Worm (Caenorhabditis elegans) whole organism, young adult: ENCODE results near the gene C25F9.9.
A peak's percentile ranks its signal among the peaks of the same experiment; 100 is the strongest.

ENCODE experiments used
- B0019.2 ChIP-seq: fragments of 200-800 bp; sonication (Bioruptor generic); conservative IDR thresholded peaks from 2 replicates; pipeline ENCODE4 v1.3.6; 2022; ENCODE audit warnings: missing genetic modification reagents, missing genetic modification characterization, missing compliant biosample characterization
- C06A6.2 ChIP-seq: fragments of 200-800 bp; sonication (Bioruptor generic); conservative IDR thresholded peaks from 2 replicates; pipeline ENCODE4 v1.3.6; 2022; ENCODE audit warnings: missing genetic modification characterization, missing compliant biosample characterization
- D2030.7 ChIP-seq: fragments of 200-800 bp; sonication (Bioruptor generic); IDR thresholded peaks from 2 replicates; pipeline ENCODE4 v1.3.6; 2022; ENCODE audit warnings: missing genetic modification reagents, missing genetic modification characterization, missing compliant biosample characterization
- F52B5.7 ChIP-seq: sonication (generic microtip); optimal IDR thresholded peaks from 2 replicates; lab custom pipeline; 2016; ENCODE audit warnings: mild to moderate bottlenecking, missing genetic modification characterization, missing compliant biosample characterization
- Y56A3A.18 ChIP-seq: fragments of 200-800 bp; sonication (Bioruptor generic); IDR thresholded peaks from 2 replicates; pipeline ENCODE4 v1.3.6; 2022; ENCODE audit warnings: missing genetic modification reagents, missing genetic modification characterization, missing compliant biosample characterization
- ZK185.1 ChIP-seq: sonication (generic microtip); optimal IDR thresholded peaks from 2 replicates; lab custom pipeline; 2016; ENCODE audit warnings: mild to moderate bottlenecking, missing genetic modification characterization, missing compliant biosample characterization; ENCODE audit not compliant: poor library complexity, severe bottlenecking
- akir-1 ChIP-seq: fragments of 200-800 bp; sonication (Bioruptor generic); optimal IDR thresholded peaks from 2 replicates; lab custom pipeline; 2018; ENCODE audit warnings: mild to moderate bottlenecking, missing genetic modification characterization, moderate library complexity, missing compliant biosample characterization
- aptf-3 ChIP-seq: fragments of 200-800 bp; sonication (Bioruptor generic); IDR thresholded peaks from 2 replicates; pipeline ENCODE4 v1.3.6; 2022; ENCODE audit warnings: missing genetic modification characterization, missing compliant biosample characterization
- atf-7 ChIP-seq: sonication (generic microtip); optimal IDR thresholded peaks from 2 replicates; lab custom pipeline; 2017; ENCODE audit warnings: mild to moderate bottlenecking, missing genetic modification characterization, missing compliant biosample characterization
- cebp-1 ChIP-seq, 2 experiments: fragments of 200-800 bp in 1 of 2; sonication (Bioruptor generic) in 1 of 2; sonication (generic microtip) in 1 of 2; IDR thresholded peaks in 1 of 2; optimal IDR thresholded peaks in 1 of 2; 2 replicates each; pipeline versions ENCODE4 v1.3.6 to Lab custom; 2017 to 2022; ENCODE audit warnings: missing compliant biosample characterization in 2 of 2, missing genetic modification characterization in 2 of 2, mild to moderate bottlenecking in 1 of 2, missing genetic modification reagents in 1 of 2, moderate library complexity in 1 of 2
- cebp-2 ChIP-seq: fragments of 200-800 bp; sonication (Bioruptor generic); IDR thresholded peaks from 2 replicates; pipeline ENCODE4 v1.3.6; 2022; ENCODE audit warnings: missing genetic modification characterization, missing compliant biosample characterization
- ceh-58 ChIP-seq: fragments of 200-800 bp; sonication (Bioruptor generic); IDR thresholded peaks from 2 replicates; pipeline ENCODE4 v1.3.6; 2022; ENCODE audit warnings: missing genetic modification characterization, missing compliant biosample characterization
- dox-1 ChIP-seq: fragments of 200-800 bp; sonication (Bioruptor generic); IDR thresholded peaks from 2 replicates; pipeline ENCODE4 v1.3.6; 2022; ENCODE audit warnings: missing genetic modification reagents, missing genetic modification characterization, missing compliant biosample characterization
- dpl-1 ChIP-seq: fragments of 150-350 bp; optimal IDR thresholded peaks from 2 replicates; lab custom pipeline; 2014; ENCODE audit warnings: missing biosample characterization, missing genetic modification reagents, missing genetic modification characterization
- fkh-3 ChIP-seq: sonication (generic microtip); optimal IDR thresholded peaks from 2 replicates; lab custom pipeline; 2016; ENCODE audit warnings: mild to moderate bottlenecking, missing genetic modification characterization, missing compliant biosample characterization
- him-1 ChIP-seq: sonication (generic microtip); optimal IDR thresholded peaks from 2 replicates; lab custom pipeline; 2016; ENCODE audit warnings: missing genotype, missing genetic modification reagents, missing genetic modification characterization, missing compliant biosample characterization
- lin-26 ChIP-seq: fragments of 200-800 bp; sonication (Bioruptor generic); IDR thresholded peaks from 2 replicates; pipeline ENCODE4 v1.3.6; 2022; ENCODE audit warnings: missing genetic modification reagents, missing genetic modification characterization, missing compliant biosample characterization
- lin-54 ChIP-seq: fragments of 200-800 bp; sonication (Bioruptor generic); optimal IDR thresholded peaks from 2 replicates; lab custom pipeline; 2018; ENCODE audit warnings: mild to moderate bottlenecking, missing genetic modification characterization, missing compliant biosample characterization
- madf-8 ChIP-seq: fragments of 200-800 bp; sonication (Bioruptor generic); conservative IDR thresholded peaks from 2 replicates; pipeline ENCODE4 v1.3.6; 2022; ENCODE audit warnings: missing genetic modification reagents, missing genetic modification characterization, missing compliant biosample characterization
- mel-28 ChIP-seq: sonication (generic microtip); optimal IDR thresholded peaks from 2 replicates; lab custom pipeline; 2016; ENCODE audit warnings: borderline replicate concordance, mild to moderate bottlenecking, missing genetic modification characterization, missing compliant biosample characterization
- nhr-80 ChIP-seq: sonication (generic microtip); optimal IDR thresholded peaks from 2 replicates; lab custom pipeline; 2016; ENCODE audit warnings: missing genetic modification characterization, missing compliant biosample characterization
- nhr-90 ChIP-seq: sonication (generic microtip); optimal IDR thresholded peaks from 2 replicates; lab custom pipeline; 2016; ENCODE audit warnings: missing genotype, mild to moderate bottlenecking, missing genetic modification characterization, missing compliant biosample characterization
- snpc-1.1 ChIP-seq: sonication (generic microtip); optimal IDR thresholded peaks from 2 replicates; lab custom pipeline; 2017; ENCODE audit warnings: missing genetic modification characterization, mild to moderate bottlenecking, missing compliant biosample characterization, antibody characterized with exemption, moderate library complexity, missing genotype, missing genetic modification reagents; ENCODE audit not compliant: insufficient read depth
- sptf-2 ChIP-seq: fragments of 200-800 bp; sonication (Bioruptor generic); optimal IDR thresholded peaks from 2 replicates; lab custom pipeline; 2018; ENCODE audit warnings: mild to moderate bottlenecking, missing genetic modification characterization, missing compliant biosample characterization
- tbx-9 ChIP-seq: sonication (generic microtip); optimal IDR thresholded peaks from 2 replicates; lab custom pipeline; 2016; ENCODE audit warnings: borderline replicate concordance, missing genetic modification characterization, inconsistent platforms, missing compliant biosample characterization
- unc-130 ChIP-seq: sonication (generic microtip); optimal IDR thresholded peaks from 2 replicates; lab custom pipeline; 2016; ENCODE audit warnings: missing genetic modification reagents, missing genetic modification characterization, missing compliant biosample characterization
- unc-62 ChIP-seq: fragments of 150-350 bp; optimal IDR thresholded peaks from 2 replicates; lab custom pipeline; 2014; ENCODE audit warnings: missing biosample characterization, missing genetic modification reagents, missing genetic modification characterization
- xnd-1 ChIP-seq: sonication (generic microtip); optimal IDR thresholded peaks from 2 replicates; lab custom pipeline; 2016; ENCODE audit warnings: missing genotype, missing genetic modification reagents, missing genetic modification characterization, missing compliant biosample characterization
- zim-3 ChIP-seq: sonication (generic microtip); optimal IDR thresholded peaks from 2 replicates; lab custom pipeline; 2017; ENCODE audit warnings: mild to moderate bottlenecking, missing genetic modification characterization, moderate library complexity, missing compliant biosample characterization
- ztf-26 ChIP-seq: sonication (generic microtip); optimal IDR thresholded peaks from 2 replicates; lab custom pipeline; 2017; ENCODE audit warnings: missing genetic modification characterization, missing compliant biosample characterization
- ztf-3 ChIP-seq: fragments of 200-800 bp; sonication (Bioruptor generic); optimal IDR thresholded peaks from 2 replicates; lab custom pipeline; 2018; ENCODE audit warnings: mild to moderate bottlenecking, missing genetic modification characterization, missing compliant biosample characterization

The C25F9.9 gene

ce11 chrV:19405276-19405815 lies 11.1 kb upstream of the C25F9.9 start, which contains the start of the genes C25F9.6 and C25F9.10:
Gene C25F9.6 (minus strand): TSS chrV:19405326.
Gene C25F9.10 (plus strand): TSS chrV:19405729.
- TF ChIP-seq aptf-3 (GFP tag; lab: Robert Waterston, UW), result no peak
- peak; percentile 84 for TF ChIP-seq nhr-80
- TF ChIP-seq madf-8 (GFP tag; lab: Robert Waterston, UW), result no peak
- TF ChIP-seq ztf-26 (tag; lab: Kevin White, UChicago), result no peak
- TF ChIP-seq cebp-2 (GFP tag; lab: Robert Waterston, UW), result no peak
- no peak for TF ChIP-seq lin-54 (GFP tag; lab: Kevin White, UChicago)
- peak; percentile 39; the same call in 1 of the 2 replicates for TF ChIP-seq dox-1 (GFP tag; lab: Robert Waterston, UW)
- no peak for TF ChIP-seq sptf-2 (GFP tag; lab: Kevin White, UChicago)

- TF ChIP-seq nhr-80 (peak; percentile 70), akir-1 (GFP tag; lab: Kevin White, UChicago) (no peak), cebp-1 (GFP tag; IDR thresholded peaks at IDR 0.05; lab: Robert Waterston, UW) (peak; percentile 69; the same call in 1 of the 2 replicates), cebp-1 (tag; optimal IDR thresholded peaks at IDR 0.05; lab: Kevin White, UChicago) (peak; percentile 70)
Observed at ce11 chrV:19410663-19411062, 5.7 kb upstream of the C25F9.9 start, which contains the start of gene C25F9.5. Gene C25F9.5 (minus strand): TSS chrV:19410857.

DNA sequence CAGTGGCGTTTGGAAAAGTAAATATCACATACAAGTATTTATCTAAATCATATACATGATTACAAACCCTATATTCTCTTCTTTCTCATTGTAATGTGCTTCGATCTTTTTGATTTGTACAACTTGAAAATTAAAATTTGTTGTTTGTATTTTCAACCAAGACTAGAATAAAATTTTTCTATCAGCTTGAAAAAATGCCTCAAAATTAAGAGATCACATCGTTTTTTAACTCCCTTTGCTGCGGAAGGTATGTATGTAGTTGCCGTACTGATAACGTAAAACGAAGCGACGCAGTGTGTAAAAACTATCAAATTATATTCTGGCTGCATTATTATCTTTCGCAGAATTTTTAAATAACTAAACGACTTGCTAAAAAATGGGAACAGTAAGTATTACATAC lies 1.4 kb downstream of the C25F9.9 start, which contains the start of gene C25F9.15:
TSS of gene C25F9.15 (plus strand) at position 301 of the 400 bp plus-strand sequence.
- TF ChIP-seq nhr-80, result peak; percentile 3
- TF ChIP-seq Y56A3A.18 (GFP tag; lab: Robert Waterston, UW), result no peak
- TF ChIP-seq, all 124 proteins: peak for 1

DNA sequence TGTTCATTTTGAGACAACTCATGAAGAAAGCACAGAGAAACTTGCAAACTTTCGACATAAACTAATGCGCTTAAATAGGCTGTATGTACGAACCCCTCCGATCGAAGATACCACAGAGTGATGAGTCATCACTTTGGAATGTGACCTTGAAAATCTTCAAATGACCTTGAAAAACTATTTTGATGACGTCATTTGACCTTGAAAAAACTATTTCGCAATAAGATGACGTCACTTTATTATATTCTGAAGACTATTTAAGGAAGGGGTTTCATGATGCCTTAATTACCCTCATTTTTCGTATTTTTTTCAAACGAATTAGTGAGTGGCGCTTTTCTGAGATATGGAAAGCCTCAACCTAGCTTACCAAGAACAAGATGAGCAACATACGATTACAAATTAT lies 4.7 kb downstream of the C25F9.9 start, which contains the start of gene C25F9.2:
TSS of gene C25F9.2 (plus strand) at position 341 of the 400 bp plus-strand sequence.
- TF ChIP-seq cebp-2 (GFP tag; lab: Robert Waterston, UW) (no peak), atf-7 (tag; lab: Kevin White, UChicago) (peak; percentile 57), dox-1 (GFP tag; lab: Robert Waterston, UW) (no peak)

ce11 chrV:19428097-19428496 lies 11.7 kb downstream of the C25F9.9 start:
- peak; percentile 0 for TF ChIP-seq zim-3
- 0 out of 2 replicates have a peak, but pooled peaks have one; percentile 26 for TF ChIP-seq lin-26 (GFP tag; lab: Robert Waterston, UW)
- no peak for TF ChIP-seq unc-62 (GFP tag; lab: Kevin White, UChicago)

DNA sequence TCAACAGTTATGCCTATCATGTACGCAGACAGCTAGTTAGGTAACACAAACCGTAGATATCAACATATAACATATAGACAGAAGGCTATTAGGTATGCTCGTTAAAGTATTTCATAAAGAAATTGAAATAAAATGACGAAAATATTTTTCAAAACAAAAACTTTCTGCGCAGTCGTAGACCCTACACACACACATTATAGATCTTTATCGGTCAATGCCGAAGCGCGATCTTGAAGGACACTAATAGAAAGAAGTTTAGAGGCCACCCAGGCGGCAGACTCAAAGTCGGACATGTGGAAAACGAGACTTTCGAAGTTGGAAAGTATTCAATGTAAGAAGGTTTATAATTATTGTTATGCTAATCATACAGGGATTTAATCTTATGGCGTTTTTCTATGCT lies 12.5 kb downstream of the C25F9.9 start:
- no peak for TF ChIP-seq nhr-90 (tag; lab: Kevin White, UChicago)
- TF ChIP-seq ceh-58, result no peak
- TF ChIP-seq nhr-80, result no peak
- TF ChIP-seq him-1 (tag; lab: Kevin White, UChicago), result no peak
- no peak for TF ChIP-seq snpc-1.1 (tag; lab: Kevin White, UChicago)
- TF ChIP-seq fkh-3 (tag; lab: Kevin White, UChicago), result no peak
- TF ChIP-seq B0019.2, result no peak
- no peak for TF ChIP-seq unc-130
- TF ChIP-seq mel-28 (tag; lab: Kevin White, UChicago), result no peak
- TF ChIP-seq tbx-9 (tag; lab: Kevin White, UChicago), result no peak
- no peak for TF ChIP-seq aptf-3 (GFP tag; lab: Robert Waterston, UW)
- no peak for TF ChIP-seq D2030.7 (GFP tag; lab: Robert Waterston, UW)
- no peak for TF ChIP-seq F52B5.7
- no peak for TF ChIP-seq C06A6.2
- no peak for TF ChIP-seq ZK185.1 (tag; lab: Kevin White, UChicago)
- no peak for TF ChIP-seq ztf-3 (GFP tag; lab: Kevin White, UChicago)
- TF ChIP-seq xnd-1, result no peak
- TF ChIP-seq dpl-1 (GFP tag; lab: Kevin White, UChicago), result no peak
